Worm (Caenorhabditis elegans): Measurements from ENCODE around the gene zzz-1.

ce11 chrV:10918373-10918772, 9.4 kb upstream of the zzz-1 start, which contains the start of gene F58B4.2:
- no peak for TF ChIP-seq aly-2 (tag; optimal IDR thresholded peaks at IDR 0.05)
- TF ChIP-seq nhr-76 (tag; optimal IDR thresholded peaks at IDR 0.05) = no peak
- TF ChIP-seq ama-1 (optimal IDR thresholded peaks at IDR 0.05) = no peak
- no peak for TF ChIP-seq nhr-237 (tag; optimal IDR thresholded peaks at IDR 0.05)
- TF ChIP-seq sptf-1 (tag; optimal IDR thresholded peaks at IDR 0.05) = no peak
- TF ChIP-seq unc-86 (tag; optimal IDR thresholded peaks at IDR 0.05) = no peak
- TF ChIP-seq lsy-2 (tag; optimal IDR thresholded peaks at IDR 0.05) = no peak

Data from whole organism, L1 larva.